Worm (Caenorhabditis elegans): Measurements from ENCODE around the gene mog-2.

DNA sequence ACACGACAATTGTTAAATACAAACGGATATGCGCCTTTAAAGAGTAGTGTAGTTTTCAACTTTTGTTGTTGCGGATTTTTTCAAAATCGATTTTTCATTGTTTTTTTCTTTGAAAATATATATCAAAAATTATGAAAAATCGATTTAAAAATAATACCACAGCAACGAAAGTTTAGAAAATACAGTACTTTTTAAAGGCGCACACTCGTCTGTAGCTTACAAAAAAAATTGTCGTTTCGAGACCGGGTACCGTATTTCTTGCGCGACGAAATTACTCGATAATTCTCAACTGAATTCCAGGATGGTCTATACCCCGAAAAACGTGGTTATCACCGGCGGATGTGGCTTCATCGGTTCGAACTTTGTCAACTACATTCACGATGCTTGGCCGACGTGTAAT lies 29.4 kb upstream of the mog-2 start, which contains the start of gene rml-4:
- no peak for TF ChIP-seq lim-7 (GFP tag; IDR thresholded peaks at IDR 0.05)
- TF ChIP-seq nhr-77 (tag; optimal IDR thresholded peaks at IDR 0.05): no peak
- TF ChIP-seq skn-1 (tag; optimal IDR thresholded peaks at IDR 0.05): no peak
- no peak for TF ChIP-seq F26F4.8 (GFP tag; conservative IDR thresholded peaks at IDR 0.05)
